Worm (Caenorhabditis elegans) whole organism, L2 larva: ENCODE results near the gene sel-13.

Source experiments
- F13H6.1 ChIP-seq: sonication (generic microtip); optimal IDR thresholded peaks from 2 replicates; lab custom pipeline; 2016; ENCODE audit warnings: missing genetic modification characterization, missing compliant biosample characterization
- R02D3.7 ChIP-seq: fragments of 150-350 bp; optimal IDR thresholded peaks from 2 replicates; lab custom pipeline; 2014; ENCODE audit warnings: missing biosample characterization, missing genetic modification characterization
- ZK546.5 ChIP-seq: sonication (generic microtip); optimal IDR thresholded peaks from 2 replicates; lab custom pipeline; 2017; ENCODE audit warnings: missing biosample characterization, missing genetic modification characterization
- fos-1 ChIP-seq: fragments of 150-350 bp; optimal IDR thresholded peaks from 2 replicates; lab custom pipeline; 2014; ENCODE audit warnings: missing biosample characterization, missing genetic modification characterization
- lin-13 ChIP-seq: fragments of 150-350 bp; optimal IDR thresholded peaks from 2 replicates; lab custom pipeline; 2014; ENCODE audit warnings: missing biosample characterization, missing genetic modification reagents, missing genetic modification characterization
- lsy-2 ChIP-seq, 2 experiments: fragments of 150-350 bp in 1 of 2; sonication (generic microtip) in 1 of 2; optimal IDR thresholded peaks; 2 replicates each; lab custom pipeline; 2014 to 2017; ENCODE audit warnings: missing biosample characterization in 2 of 2, missing genetic modification characterization in 2 of 2
- nhr-12 ChIP-seq: fragments of 150-350 bp; optimal IDR thresholded peaks from 2 replicates; lab custom pipeline; 2014; ENCODE audit warnings: missing biosample characterization, missing genetic modification characterization
- unc-62 ChIP-seq: fragments of 150-350 bp; optimal IDR thresholded peaks from 2 replicates; lab custom pipeline; 2014; ENCODE audit warnings: missing biosample characterization, missing genetic modification reagents, missing genetic modification characterization
- zag-1 ChIP-seq: fragments of 150-350 bp; optimal IDR thresholded peaks from 2 replicates; lab custom pipeline; 2014; ENCODE audit warnings: missing biosample characterization, missing genetic modification characterization

- TF ChIP-seq R02D3.7 (tag; lab: Kevin White, UChicago) (no peak), F13H6.1 (tag; lab: Kevin White, UChicago) (no peak), fos-1 (tag; lab: Kevin White, UChicago) (peak; percentile 35), unc-62 (no peak), zag-1 (no peak), lin-13 (GFP tag; lab: Kevin White, UChicago) (no peak), nhr-12 (tag; lab: Kevin White, UChicago) (no peak), ZK546.5 (tag; lab: Kevin White, UChicago) (no peak), lsy-2 (tag; optimal IDR thresholded peaks at IDR 0.05; lab: Kevin White, UChicago) (no peak)
Measured at ce11 chrIII:4649811-4650544, 50.0 kb downstream of the sel-13 start, which contains the start of gene ppm-2.
